Fruit fly (Drosophila melanogaster): ENCODE measurements around the gene CG5292.

DNA sequence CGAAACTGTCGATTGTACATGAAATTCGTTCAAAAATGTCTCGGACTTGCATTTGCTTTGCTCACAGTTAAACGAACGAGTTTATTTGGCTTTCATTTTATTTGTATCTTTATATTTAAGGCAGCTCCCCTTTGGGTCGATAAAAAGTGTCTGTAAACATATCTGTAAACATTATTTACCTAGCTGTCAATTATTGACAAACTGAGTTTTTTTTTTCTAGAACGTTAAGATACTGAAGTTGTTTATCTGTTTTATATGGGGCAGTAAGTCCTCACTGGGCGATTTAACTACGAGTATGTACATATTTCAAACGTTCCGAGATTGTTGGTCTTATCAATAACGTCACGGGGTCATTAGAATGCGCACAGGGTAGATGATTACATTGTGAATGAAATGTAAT is 36.0 kb upstream of the CG5292 start:
- TF ChIP-seq rn (GFP tag; IDR thresholded peaks at IDR 0.05) (no peak), CG10348 (GFP tag; IDR thresholded peaks at IDR 0.05) (no peak), CG14655 (GFP tag; optimal IDR thresholded peaks at IDR 0.05) (no peak), Pif1B (GFP tag; optimal IDR thresholded peaks at IDR 0.05) (no peak), EcR (GFP tag; optimal IDR thresholded peaks at IDR 0.05) (no peak), Pif1A (GFP tag; optimal IDR thresholded peaks at IDR 0.05) (no peak), fd96Ca (GFP tag; IDR thresholded peaks at IDR 0.05) (no peak)
